Worm (Caenorhabditis elegans) whole organism, early embryonic: ENCODE results near the gene C26E6.1.
A peak's percentile ranks its signal among the peaks of the same experiment; 100 is the strongest.

Experiments used
- B0310.2 ChIP-seq: sonication (generic microtip); optimal IDR thresholded peaks from 2 replicates; lab custom pipeline; 2016; ENCODE audit warnings: mild to moderate bottlenecking, missing genetic modification characterization, missing compliant biosample characterization
- F13C5.2 ChIP-seq: sonication (generic microtip); optimal IDR thresholded peaks from 2 replicates; lab custom pipeline; 2017; ENCODE audit warnings: mild to moderate bottlenecking, missing genetic modification characterization, inconsistent platforms, missing compliant biosample characterization
- aly-1 ChIP-seq: sonication (generic microtip); optimal IDR thresholded peaks from 2 replicates; lab custom pipeline; 2016; ENCODE audit warnings: missing genetic modification characterization, missing compliant biosample characterization
- ama-1 ChIP-seq: fragments of 150-350 bp; optimal IDR thresholded peaks from 2 replicates; lab custom pipeline; 2014
- ceh-13 ChIP-seq: fragments of 200-800 bp; sonication (Bioruptor generic); optimal IDR thresholded peaks from 2 replicates; lab custom pipeline; 2018; ENCODE audit warnings: mild to moderate bottlenecking, missing genetic modification characterization, missing compliant biosample characterization
- ceh-36 ChIP-seq: sonication (generic microtip); optimal IDR thresholded peaks from 2 replicates; lab custom pipeline; 2016; ENCODE audit warnings: missing genetic modification characterization, inconsistent platforms, missing compliant biosample characterization
- ets-7 ChIP-seq: sonication (generic microtip); optimal IDR thresholded peaks from 2 replicates; lab custom pipeline; 2016; ENCODE audit warnings: missing genotype, missing genetic modification characterization, missing compliant biosample characterization
- flt-1 ChIP-seq: fragments of 200-800 bp; sonication (Bioruptor generic); IDR thresholded peaks from 2 replicates; pipeline ENCODE4 v1.3.6; 2022; ENCODE audit warnings: missing genetic modification characterization, missing compliant biosample characterization
- hmbx-1 ChIP-seq: sonication (generic microtip); optimal IDR thresholded peaks from 2 replicates; lab custom pipeline; 2016; ENCODE audit warnings: mild to moderate bottlenecking, missing genetic modification characterization, missing compliant biosample characterization
- hmg-4 ChIP-seq: fragments of 200-800 bp; sonication (Bioruptor generic); optimal IDR thresholded peaks from 2 replicates; lab custom pipeline; 2018; ENCODE audit warnings: mild to moderate bottlenecking, missing genetic modification characterization, missing compliant biosample characterization
- hnd-1 ChIP-seq: sonication (generic microtip); optimal IDR thresholded peaks from 2 replicates; lab custom pipeline; 2016; ENCODE audit warnings: missing genetic modification characterization, missing compliant biosample characterization
- pes-1 ChIP-seq: fragments of 200-800 bp; sonication (Bioruptor generic); IDR thresholded peaks from 2 replicates; pipeline ENCODE4 v1.3.6; 2022; ENCODE audit warnings: missing genetic modification reagents, missing genetic modification characterization, missing compliant biosample characterization
- scrt-1 ChIP-seq: fragments of 200-800 bp; sonication (Bioruptor generic); IDR thresholded peaks from 2 replicates; pipeline ENCODE4 v1.3.6; 2022; ENCODE audit warnings: missing genetic modification characterization, missing compliant biosample characterization
- sea-1 ChIP-seq: fragments of 200-800 bp; sonication (Bioruptor generic); conservative IDR thresholded peaks from 2 replicates; pipeline ENCODE4 v1.3.6; 2022; ENCODE audit warnings: missing genetic modification characterization, missing compliant biosample characterization
- tbx-11 ChIP-seq: fragments of 200-800 bp; sonication (Bioruptor generic); IDR thresholded peaks from 2 replicates; pipeline ENCODE4 v1.3.6; 2022; ENCODE audit warnings: missing genetic modification characterization, missing compliant biosample characterization
- tbx-37 ChIP-seq: fragments of 200-800 bp; sonication (Bioruptor generic); conservative IDR thresholded peaks from 2 replicates; pipeline ENCODE4 v1.3.6; 2022; ENCODE audit warnings: missing genetic modification reagents, missing genetic modification characterization, missing compliant biosample characterization
- tra-4 ChIP-seq: sonication (generic microtip); optimal IDR thresholded peaks from 2 replicates; lab custom pipeline; 2017; ENCODE audit warnings: missing genetic modification characterization, missing compliant biosample characterization

Gene C26E6.1

ce11 chrIII:4956566-4956965 is at the start of gene C26E6.1:
C26E6.1 (plus strand) TSS chrIII:4956866.
- TF ChIP-seq hmbx-1 (tag; lab: Kevin White, UChicago) (no peak), ceh-36 (tag; lab: Kevin White, UChicago) (no peak), tra-4 (tag; lab: Kevin White, UChicago) (no peak), tbx-37 (GFP tag; lab: Robert Waterston, UW) (no peak), ama-1 (no peak), hnd-1 (tag; lab: Kevin White, UChicago) (no peak), F13C5.2 (tag; lab: Kevin White, UChicago) (no peak), pes-1 (GFP tag; lab: Robert Waterston, UW) (no peak), scrt-1 (no peak), sea-1 (GFP tag; lab: Robert Waterston, UW) (no peak), aly-1 (tag; lab: Kevin White, UChicago) (no peak), hmg-4 (GFP tag; lab: Kevin White, UChicago) (no peak), ceh-13 (GFP tag; lab: Kevin White, UChicago) (no peak), B0310.2 (tag; lab: Kevin White, UChicago) (no peak), tbx-11 (no peak), ets-7 (tag; lab: Kevin White, UChicago) (no peak), flt-1 (GFP tag; lab: Robert Waterston, UW) (no peak)

DNA sequence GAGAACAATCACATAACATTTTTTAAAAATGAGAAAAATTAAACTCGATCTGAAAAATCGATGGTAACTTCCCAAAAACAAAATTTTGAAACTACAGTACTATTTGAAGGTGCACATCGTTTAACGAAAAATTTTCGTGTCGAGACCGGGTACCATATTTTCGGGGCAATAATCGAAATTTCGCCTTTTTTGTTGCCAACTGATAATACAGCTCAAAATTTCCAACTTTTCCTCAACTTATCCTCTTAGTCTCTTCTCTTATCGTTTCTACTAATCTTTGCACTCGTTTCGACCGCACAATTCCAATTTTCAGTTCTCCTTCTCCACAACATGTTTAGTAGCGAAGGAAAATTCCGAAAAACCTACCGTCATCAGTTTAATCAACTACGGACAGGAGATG is 49.8 kb upstream of the C26E6.1 start, which contains the start of gene rom-1:
Gene rom-1 (plus strand): TSS at position 301 of the 400 bp plus-strand sequence.
- TF ChIP-seq ceh-13 (GFP tag; lab: Kevin White, UChicago), result no peak
- no peak for TF ChIP-seq aly-1 (tag; lab: Kevin White, UChicago)
- no peak for TF ChIP-seq tra-4 (tag; lab: Kevin White, UChicago)
- no peak for TF ChIP-seq B0310.2 (tag; lab: Kevin White, UChicago)
- no peak for TF ChIP-seq F13C5.2 (tag; lab: Kevin White, UChicago)
- TF ChIP-seq scrt-1, result no peak
- no peak for TF ChIP-seq hmbx-1 (tag; lab: Kevin White, UChicago)
- no peak for TF ChIP-seq hmg-4 (GFP tag; lab: Kevin White, UChicago)
- no peak for TF ChIP-seq ceh-36 (tag; lab: Kevin White, UChicago)
- TF ChIP-seq hnd-1 (tag; lab: Kevin White, UChicago), result no peak
- no peak for TF ChIP-seq ets-7 (tag; lab: Kevin White, UChicago)
- TF ChIP-seq flt-1 (GFP tag; lab: Robert Waterston, UW), result no peak
- no peak for TF ChIP-seq ama-1

ce11 chrIII:4909938-4910337 is 46.7 kb upstream of the C26E6.1 start, which contains the start of gene F26F4.12:
F26F4.12 (minus strand) TSS chrIII:4910038.
- TF ChIP-seq hmbx-1 (tag; lab: Kevin White, UChicago) (no peak), ets-7 (tag; lab: Kevin White, UChicago) (no peak), ceh-36 (tag; lab: Kevin White, UChicago) (no peak), hnd-1 (tag; lab: Kevin White, UChicago) (no peak), ceh-13 (GFP tag; lab: Kevin White, UChicago) (no peak), F13C5.2 (tag; lab: Kevin White, UChicago) (no peak), pes-1 (GFP tag; lab: Robert Waterston, UW) (no peak), sea-1 (GFP tag; lab: Robert Waterston, UW) (no peak)

DNA sequence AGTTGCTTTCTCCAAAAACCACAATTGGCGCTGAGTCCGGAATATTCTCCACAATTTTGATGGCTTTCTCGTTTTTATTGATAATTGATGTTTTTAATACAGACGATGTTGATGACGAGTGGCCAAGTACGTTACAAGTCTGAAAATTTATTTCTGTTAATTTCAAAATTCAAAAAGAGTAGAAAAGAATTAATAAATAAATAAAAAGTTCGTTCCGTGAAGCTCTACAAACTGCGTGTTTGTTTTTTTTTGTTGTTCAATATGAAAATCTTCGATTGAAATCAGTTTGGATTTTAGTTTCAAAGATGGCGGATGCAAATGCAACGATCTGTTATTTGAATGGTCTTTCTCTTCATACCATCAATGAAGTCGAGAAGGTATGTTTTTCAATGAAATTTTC is 45.7 kb upstream of the C26E6.1 start, which contains the start of gene F26F4.2:
Gene F26F4.2 (plus strand): TSS at position 301 of the 400 bp plus-strand sequence.
- TF ChIP-seq aly-1 (tag; lab: Kevin White, UChicago), result no peak
- no peak for TF ChIP-seq ets-7 (tag; lab: Kevin White, UChicago)
- TF ChIP-seq ceh-13 (GFP tag; lab: Kevin White, UChicago), result no peak
- TF ChIP-seq hnd-1 (tag; lab: Kevin White, UChicago), result no peak
- TF ChIP-seq tbx-11, result no peak
- no peak for TF ChIP-seq tbx-37 (GFP tag; lab: Robert Waterston, UW)
- TF ChIP-seq pes-1 (GFP tag; lab: Robert Waterston, UW), result no peak
- TF ChIP-seq ceh-36 (tag; lab: Kevin White, UChicago), result no peak
- TF ChIP-seq F13C5.2 (tag; lab: Kevin White, UChicago), result no peak
- TF ChIP-seq flt-1 (GFP tag; lab: Robert Waterston, UW), result no peak

DNA sequence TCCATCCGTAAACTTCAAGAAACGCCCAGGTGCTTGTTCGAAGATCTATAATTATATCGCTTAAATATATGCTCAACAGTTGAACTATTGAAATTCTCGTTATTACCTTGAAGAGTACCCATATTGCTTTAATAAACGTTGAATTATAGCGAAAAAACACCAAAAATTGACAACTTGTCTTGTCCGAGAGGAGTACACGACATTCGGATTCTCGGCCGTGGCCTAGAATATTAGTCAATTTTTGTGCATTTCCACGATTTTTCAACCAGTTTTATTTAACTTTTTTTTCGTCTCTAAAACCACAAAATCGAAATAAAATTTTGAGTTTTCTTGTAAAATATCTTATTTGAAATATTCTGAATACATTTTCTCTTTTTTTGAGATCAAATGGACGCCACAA is 44.3 kb upstream of the C26E6.1 start, which contains the start of the genes F26F4.9 and cee-1:
Gene F26F4.9 (minus strand): TSS at position 205 of the 400 bp plus-strand sequence.
Gene cee-1 (plus strand): TSS at position 383 of the 400 bp plus-strand sequence.
- TF ChIP-seq hmg-4 (GFP tag; lab: Kevin White, UChicago) (no peak), tbx-37 (GFP tag; lab: Robert Waterston, UW) (0 out of 2 replicates have a peak, but pooled peaks have one; percentile 25)

ce11 chrIII:4913736-4914135 is 42.9 kb upstream of the C26E6.1 start:
- TF ChIP-seq ceh-13 (GFP tag; lab: Kevin White, UChicago), result no peak
- no peak for TF ChIP-seq ceh-36 (tag; lab: Kevin White, UChicago)
- TF ChIP-seq tbx-37 (GFP tag; lab: Robert Waterston, UW), result no peak
- no peak for TF ChIP-seq tra-4 (tag; lab: Kevin White, UChicago)
- no peak for TF ChIP-seq pes-1 (GFP tag; lab: Robert Waterston, UW)
- TF ChIP-seq tbx-11, result no peak

- TF ChIP-seq hmbx-1 (tag; lab: Kevin White, UChicago), result no peak
- no peak for TF ChIP-seq hnd-1 (tag; lab: Kevin White, UChicago)
- TF ChIP-seq tra-4 (tag; lab: Kevin White, UChicago), result no peak
- TF ChIP-seq pes-1 (GFP tag; lab: Robert Waterston, UW), result no peak
- no peak for TF ChIP-seq ama-1
- TF ChIP-seq ets-7 (tag; lab: Kevin White, UChicago), result no peak
- TF ChIP-seq tbx-37 (GFP tag; lab: Robert Waterston, UW), result no peak
- TF ChIP-seq F13C5.2 (tag; lab: Kevin White, UChicago), result no peak
- no peak for TF ChIP-seq scrt-1
- no peak for TF ChIP-seq hmg-4 (GFP tag; lab: Kevin White, UChicago)
Observed at ce11 chrIII:4917077-4917476, 39.6 kb upstream of the C26E6.1 start, which contains the start of gene rars-1. rars-1 (minus strand) TSS chrIII:4917177.
